Fruit fly (Drosophila melanogaster) whole organism, embryonic: ENCODE data around the gene CG46244.

Experiments used
- Antp ChIP-seq: fragments of 200-800 bp; sonication (Bioruptor generic); optimal IDR thresholded peaks from 3 replicates; lab custom pipeline; 2016; ENCODE audit warnings: missing biosample characterization, missing genetic modification characterization
- CG1603 ChIP-seq: fragments of 200-800 bp; sonication (Bioruptor generic); optimal IDR thresholded peaks from 2 replicates; lab custom pipeline; 2019; ENCODE audit warnings: missing biosample characterization, mild to moderate bottlenecking, missing genetic modification characterization, moderate library complexity
- CG32532 ChIP-seq: fragments of 200-800 bp; sonication (Bioruptor generic); IDR thresholded peaks from 2 replicates; pipeline ENCODE4 v1.3.6; 2022; ENCODE audit warnings: missing biosample characterization, missing genetic modification characterization
- CG32767 ChIP-seq: fragments of 200-800 bp; sonication (Bioruptor generic); IDR thresholded peaks from 2 replicates; pipeline ENCODE4 v1.3.6; 2022; ENCODE audit warnings: missing biosample characterization, missing genetic modification characterization
- CG33213 ChIP-seq: fragments of 200-800 bp; sonication (Bioruptor generic); optimal IDR thresholded peaks from 3 replicates; lab custom pipeline; 2016; ENCODE audit warnings: missing biosample characterization, missing genetic modification characterization
- CG7372 ChIP-seq: fragments of 200-800 bp; sonication (Bioruptor generic); IDR thresholded peaks from 2 replicates; pipeline ENCODE4 v1.3.6; 2022; ENCODE audit warnings: missing biosample characterization, missing genetic modification characterization
- CG7556 ChIP-seq: fragments of 200-800 bp; sonication (Bioruptor generic); optimal IDR thresholded peaks from 2 replicates; lab custom pipeline; 2017; ENCODE audit warnings: missing biosample characterization, mild to moderate bottlenecking, missing genetic modification characterization
- CG7786 ChIP-seq: fragments of 200-800 bp; sonication (Bioruptor generic); optimal IDR thresholded peaks from 2 replicates; lab custom pipeline; 2016; ENCODE audit warnings: missing biosample characterization, missing genetic modification characterization
- CG8089 ChIP-seq: fragments of 200-800 bp; sonication (Bioruptor generic); optimal IDR thresholded peaks from 3 replicates; lab custom pipeline; 2016; ENCODE audit warnings: missing biosample characterization, missing genetic modification characterization
- CG9727 ChIP-seq: fragments of 200-800 bp; sonication (Bioruptor generic); optimal IDR thresholded peaks from 3 replicates; lab custom pipeline; 2017; ENCODE audit warnings: missing biosample characterization, mild to moderate bottlenecking, missing genetic modification characterization
- Drgx ChIP-seq: fragments of 200-800 bp; sonication (Bioruptor generic); IDR thresholded peaks from 2 replicates; pipeline ENCODE4 v1.3.6; 2022; ENCODE audit warnings: missing biosample characterization, missing genetic modification characterization
- E2f1 ChIP-seq: fragments of 200-800 bp; sonication (Bioruptor generic); IDR thresholded peaks from 2 replicates; pipeline ENCODE4 v1.3.6; 2022; ENCODE audit warnings: missing biosample characterization, missing genetic modification characterization
- ERR ChIP-seq: fragments of 200-800 bp; sonication (Bioruptor generic); optimal IDR thresholded peaks from 2 replicates; lab custom pipeline; 2016; ENCODE audit warnings: missing biosample characterization, missing genetic modification characterization
- Eip74EF ChIP-seq, 2 experiments: fragments of 200-800 bp in 1 of 2; fragments of >200 bp in 1 of 2; sonication (Bioruptor generic) in 1 of 2; optimal IDR thresholded peaks; 2 replicates each; lab custom pipeline; 2017 to 2019; ENCODE audit warnings: missing biosample characterization in 2 of 2, missing genetic modification characterization in 2 of 2, mild to moderate bottlenecking in 1 of 2, moderate library complexity in 1 of 2
- Hand ChIP-seq: fragments of 200-800 bp; sonication (Bioruptor generic); optimal IDR thresholded peaks from 2 replicates; lab custom pipeline; 2017; ENCODE audit warnings: mild to moderate bottlenecking, missing biosample characterization, missing genetic modification reagents, missing genetic modification characterization
- Hr3 ChIP-seq: fragments of 200-800 bp; sonication (Bioruptor generic); optimal IDR thresholded peaks from 3 replicates; lab custom pipeline; 2016; ENCODE audit warnings: missing biosample characterization, missing genetic modification characterization
- Med ChIP-seq: fragments of 200-800 bp; sonication (Bioruptor generic); peaks from one replicate; lab custom pipeline; 2016; ENCODE audit warnings: missing biosample characterization, missing genetic modification characterization, mild to moderate bottlenecking, inconsistent platforms, moderate library complexity
- Mes4 ChIP-seq: fragments of 200-800 bp; sonication (Bioruptor generic); optimal IDR thresholded peaks from 2 replicates; lab custom pipeline; 2016; ENCODE audit warnings: missing biosample characterization, missing genetic modification characterization
- NFAT ChIP-seq: fragments of 200-800 bp; sonication (Bioruptor generic); IDR thresholded peaks from 2 replicates; pipeline ENCODE4 v1.3.6; 2022; ENCODE audit warnings: missing biosample characterization, missing genetic modification characterization
- Neu2 ChIP-seq: fragments of 200-800 bp; sonication (Bioruptor generic); optimal IDR thresholded peaks from 3 replicates; lab custom pipeline; 2016; ENCODE audit warnings: missing biosample characterization, missing genetic modification characterization, borderline replicate concordance
- Nf-YB ChIP-seq: fragments of 200-800 bp; sonication (Bioruptor generic); optimal IDR thresholded peaks from 3 replicates; lab custom pipeline; 2019; ENCODE audit warnings: missing biosample characterization, mild to moderate bottlenecking, missing genetic modification characterization, moderate library complexity
- Poxn ChIP-seq: fragments of 200-800 bp; sonication (Bioruptor generic); IDR thresholded peaks from 2 replicates; pipeline ENCODE4 v1.3.6; 2022; ENCODE audit warnings: missing biosample characterization, missing genetic modification characterization
- Rx ChIP-seq: fragments of 200-800 bp; sonication (Bioruptor generic); IDR thresholded peaks from 2 replicates; pipeline ENCODE4 v1.3.6; 2022; ENCODE audit warnings: missing biosample characterization, missing genetic modification characterization
- Scr ChIP-seq: fragments of 200-800 bp; sonication (Bioruptor generic); IDR thresholded peaks from 2 replicates; pipeline ENCODE4 v1.3.6; 2022; ENCODE audit warnings: missing biosample characterization, missing genetic modification characterization; ENCODE audit not compliant: partially characterized antibody
- Taf1 ChIP-seq: fragments of 200-800 bp; sonication (Bioruptor generic); IDR thresholded peaks from 2 replicates; pipeline ENCODE4 v1.3.6; 2022; ENCODE audit warnings: missing biosample characterization, missing genetic modification characterization
- Xbp1 ChIP-seq: fragments of 200-800 bp; sonication (Bioruptor generic); optimal IDR thresholded peaks from 3 replicates; lab custom pipeline; 2016; ENCODE audit warnings: missing biosample characterization, mild to moderate bottlenecking, missing genetic modification characterization
- YL-1 ChIP-seq: fragments of 200-800 bp; sonication (Bioruptor generic); optimal IDR thresholded peaks from 3 replicates; lab custom pipeline; 2017; ENCODE audit warnings: missing biosample characterization, mild to moderate bottlenecking, missing genetic modification characterization
- ab ChIP-seq: fragments of 200-800 bp; sonication (Bioruptor generic); optimal IDR thresholded peaks from 2 replicates; lab custom pipeline; 2016; ENCODE audit warnings: missing biosample characterization, missing genetic modification characterization
- ac ChIP-seq: fragments of 200-800 bp; sonication (Bioruptor generic); optimal IDR thresholded peaks from 3 replicates; lab custom pipeline; 2017; ENCODE audit warnings: missing biosample characterization, mild to moderate bottlenecking, missing genetic modification characterization
- al ChIP-seq: fragments of 200-800 bp; sonication (Bioruptor generic); IDR thresholded peaks from 2 replicates; pipeline ENCODE4 v1.3.6; 2022; ENCODE audit warnings: missing biosample characterization, missing genetic modification characterization
- bowl ChIP-seq: fragments of 200-800 bp; sonication (Bioruptor generic); IDR thresholded peaks from 2 replicates; pipeline ENCODE4 v1.3.6; 2022; ENCODE audit warnings: missing biosample characterization, missing genetic modification characterization
- emc ChIP-seq: fragments of 200-800 bp; sonication (Bioruptor generic); optimal IDR thresholded peaks from 2 replicates; lab custom pipeline; 2016; ENCODE audit warnings: missing biosample characterization, missing genetic modification characterization
- ewg ChIP-seq: fragments of 200-800 bp; sonication (Bioruptor generic); optimal IDR thresholded peaks from 3 replicates; lab custom pipeline; 2017; ENCODE audit warnings: mild to moderate bottlenecking, missing biosample characterization, missing genetic modification reagents, missing genetic modification characterization
- fu2 ChIP-seq: fragments of 200-800 bp; sonication (Bioruptor generic); optimal IDR thresholded peaks from 2 replicates; lab custom pipeline; 2016; ENCODE audit warnings: missing biosample characterization, missing genetic modification characterization
- gfzf ChIP-seq: fragments of 200-800 bp; sonication (Bioruptor generic); optimal IDR thresholded peaks from 2 replicates; lab custom pipeline; 2016; ENCODE audit warnings: missing biosample characterization, mild to moderate bottlenecking, missing genetic modification characterization, moderate library complexity
- hb ChIP-seq: fragments of 200-800 bp; sonication (Bioruptor generic); IDR thresholded peaks from 3 replicates; pipeline ENCODE4 v1.3.6; 2022; ENCODE audit warnings: missing biosample characterization, missing genetic modification characterization; ENCODE audit not compliant: partially characterized antibody
- insv ChIP-seq, 2 experiments: fragments of 200-800 bp; sonication (Bioruptor generic); optimal IDR thresholded peaks; 3 replicates each; lab custom pipeline; 2016 to 2018; ENCODE audit warnings: missing biosample characterization in 2 of 2, missing genetic modification characterization in 2 of 2
- inv ChIP-seq: fragments of 200-800 bp; sonication (Bioruptor generic); IDR thresholded peaks from 2 replicates; pipeline ENCODE4 v1.3.6; 2022; ENCODE audit warnings: missing biosample characterization, missing genetic modification characterization; ENCODE audit not compliant: partially characterized antibody
- lilli ChIP-seq: fragments of 200-800 bp; sonication (Bioruptor generic); optimal IDR thresholded peaks from 3 replicates; lab custom pipeline; 2016; ENCODE audit warnings: missing biosample characterization, missing genetic modification characterization
- lov ChIP-seq, 2 experiments: fragments of 200-800 bp in 1 of 2; fragments of >200 bp in 1 of 2; sonication (Bioruptor generic) in 1 of 2; IDR thresholded peaks in 1 of 2; optimal IDR thresholded peaks in 1 of 2; 2 replicates in 1 of 2; 3 replicates in 1 of 2; pipeline versions ENCODE4 v1.3.6 to Lab custom; 2017 to 2022; ENCODE audit warnings: missing biosample characterization in 1 of 2, missing genetic modification characterization in 1 of 2
- maf-S ChIP-seq: fragments of 200-800 bp; sonication (Bioruptor generic); optimal IDR thresholded peaks from 2 replicates; lab custom pipeline; 2016; ENCODE audit warnings: missing biosample characterization, missing genetic modification characterization
- mam ChIP-seq: fragments of 200-800 bp; sonication (Bioruptor generic); optimal IDR thresholded peaks from 3 replicates; lab custom pipeline; 2016; ENCODE audit warnings: missing biosample characterization, missing genetic modification characterization
- nau ChIP-seq: fragments of 200-800 bp; sonication (Bioruptor generic); optimal IDR thresholded peaks from 3 replicates; lab custom pipeline; 2017; ENCODE audit warnings: missing biosample characterization, mild to moderate bottlenecking, missing genetic modification characterization, missing genetic modification reagents
- nom ChIP-seq: fragments of 200-800 bp; sonication (Bioruptor generic); optimal IDR thresholded peaks from 2 replicates; lab custom pipeline; 2017; ENCODE audit warnings: missing biosample characterization, missing genetic modification characterization, mild to moderate bottlenecking, moderate library complexity, missing genetic modification reagents
- pita ChIP-seq: fragments of 200-800 bp; sonication (Bioruptor generic); optimal IDR thresholded peaks from 2 replicates; lab custom pipeline; 2017; ENCODE audit warnings: missing biosample characterization, mild to moderate bottlenecking, missing genetic modification characterization
- sens ChIP-seq: fragments of 200-800 bp; sonication (Bioruptor generic); peaks from one replicate; lab custom pipeline; 2016; ENCODE audit warnings: missing biosample characterization, missing genetic modification characterization
- seq ChIP-seq: fragments of 200-800 bp; sonication (Bioruptor generic); IDR thresholded peaks from 2 replicates; pipeline ENCODE4 v1.3.6; 2022; ENCODE audit warnings: missing biosample characterization, missing genetic modification characterization
- sna ChIP-seq: fragments of 200-800 bp; sonication (Bioruptor generic); IDR thresholded peaks from 2 replicates; pipeline ENCODE4 v1.3.6; 2022; ENCODE audit warnings: missing biosample characterization, missing genetic modification characterization; ENCODE audit not compliant: partially characterized antibody
- sob ChIP-seq: fragments of 200-800 bp; sonication (Bioruptor generic); IDR thresholded peaks from 2 replicates; pipeline ENCODE4 v1.3.6; 2022; ENCODE audit warnings: missing biosample characterization, missing genetic modification characterization
- vvl ChIP-seq: fragments of 200-800 bp; sonication (Bioruptor generic); IDR thresholded peaks from 2 replicates; pipeline ENCODE4 v1.3.6; 2022; ENCODE audit warnings: missing biosample characterization, missing genetic modification characterization

The CG46244 gene

dm6 chr2L:19582185-19582584 lies 24.2 kb upstream of the CG46244 start, which contains the start of gene Hakai (continued):
- TF ChIP-seq Eip74EF (GFP tag; optimal IDR thresholded peaks at IDR 0.05; lab: Kevin White, UChicago) (no peak), bowl (GFP tag; lab: Robert Waterston, UW) (no peak), sna (peak; percentile 55; the same call in 1 of the 2 replicates), Rx (GFP tag; lab: Robert Waterston, UW) (peak; percentile 32), CG8089 (GFP tag; lab: Kevin White, UChicago) (peak; percentile 43), inv (GFP tag; lab: Robert Waterston, UW) (0 out of 2 replicates have a peak, but pooled peaks have one; percentile 28), NFAT (GFP tag; lab: Robert Waterston, UW) (peak; percentile 72), ewg (GFP tag; lab: Kevin White, UChicago) (peak; percentile 14), al (GFP tag; lab: Robert Waterston, UW) (peak; percentile 55; the same call in 1 of the 2 replicates), CG9727 (GFP tag; lab: Kevin White, UChicago) (peak; percentile 50), CG1603 (tag; lab: Kevin White, UChicago) (peak; percentile 45), mam (peak; percentile 86), Drgx (GFP tag; lab: Robert Waterston, UW) (peak; percentile 65), nom (GFP tag; lab: Kevin White, UChicago) (no peak), CG33213 (GFP tag; lab: Kevin White, UChicago) (peak; percentile 68), vvl (GFP tag; lab: Robert Waterston, UW) (peak; percentile 68), Nf-YB (no peak), pita (GFP tag; lab: Kevin White, UChicago) (no peak), ab (GFP tag; lab: Kevin White, UChicago) (no peak), Taf1 (GFP tag; lab: Robert Waterston, UW) (peak; percentile 11; the same call in 1 of the 2 replicates), Neu2 (GFP tag; lab: Kevin White, UChicago) (peak; percentile 8), CG7372 (peak; percentile 46; the same call in 1 of the 2 replicates), Poxn (GFP tag; lab: Robert Waterston, UW) (peak; percentile 36; the same call in 1 of the 2 replicates), Scr (GFP tag; lab: Robert Waterston, UW) (peak; percentile 59), E2f1 (GFP tag; lab: Robert Waterston, UW) (0 out of 2 replicates have a peak, but pooled peaks have one; percentile 31), Med (GFP tag; lab: Kevin White, UChicago) (peak; percentile 96), emc (GFP tag; lab: Kevin White, UChicago) (peak; percentile 35)

- TF ChIP-seq fu2 (GFP tag; lab: Kevin White, UChicago) (peak; percentile 74), lilli (peak; percentile 83), CG7786 (peak; percentile 80), seq (peak; percentile 54; the same call in 1 of the 2 replicates), CG7556 (GFP tag; lab: Kevin White, UChicago) (peak; percentile 51), lov (optimal IDR thresholded peaks at IDR 0.05; lab: Kevin White, UChicago) (no peak), lov (GFP tag; IDR thresholded peaks at IDR 0.05; lab: Robert Waterston, UW) (no peak), sens (GFP tag; lab: Kevin White, UChicago) (peak; percentile 94), YL-1 (GFP tag; lab: Kevin White, UChicago) (peak; percentile 39), ac (GFP tag; lab: Kevin White, UChicago) (no peak), CG32532 (peak; percentile 64), Antp (peak; percentile 81), nau (GFP tag; lab: Kevin White, UChicago) (peak; percentile 29), maf-S (peak; percentile 59), Hand (GFP tag; lab: Kevin White, UChicago) (no peak), gfzf (peak; percentile 6), hb (GFP tag; lab: Robert Waterston, UW) (no peak), sob (GFP tag; lab: Robert Waterston, UW) (peak; percentile 50; the same call in 1 of the 2 replicates), CG32767 (peak; percentile 45; the same call in 1 of the 2 replicates), ERR (GFP tag; lab: Kevin White, UChicago) (peak; percentile 45), Hr3 (peak; percentile 59), Xbp1 (GFP tag; lab: Kevin White, UChicago) (peak; percentile 76), insv (GFP tag; optimal IDR thresholded peaks at IDR 0.05; lab: Kevin White, UChicago) (peak in 1 of 2 experiments; percentile 87), Mes4 (GFP tag; lab: Kevin White, UChicago) (peak; percentile 56)
Measured at dm6 chr2L:19583926-19584392, 22.4 kb upstream of the CG46244 start, which contains the start of the genes PCNA2 and CG10366. TSS of gene PCNA2 (minus strand) at chr2L:19583990. TSS of gene CG10366 (plus strand) at chr2L:19584235.
